Fruit fly (Drosophila melanogaster) whole organism, embryonic: Measurements from ENCODE around the gene Vha16-5.

Experiments used
- BtbVII ChIP-seq: fragments of 200-800 bp; sonication (Bioruptor generic); optimal IDR thresholded peaks from 3 replicates; lab custom pipeline; 2017; ENCODE audit warnings: missing biosample characterization, mild to moderate bottlenecking, missing genetic modification characterization
- CG10431 ChIP-seq: fragments of 200-800 bp; sonication (Bioruptor generic); optimal IDR thresholded peaks from 3 replicates; lab custom pipeline; 2018; ENCODE audit warnings: missing biosample characterization, mild to moderate bottlenecking, missing genetic modification characterization
- CG10565 ChIP-seq: fragments of 200-800 bp; sonication (Bioruptor generic); optimal IDR thresholded peaks from 3 replicates; lab custom pipeline; 2016; ENCODE audit warnings: missing biosample characterization, mild to moderate bottlenecking, missing genetic modification characterization
- CG10654 ChIP-seq: fragments of 200-800 bp; sonication (Bioruptor generic); optimal IDR thresholded peaks from 2 replicates; lab custom pipeline; 2016; ENCODE audit warnings: missing biosample characterization, missing genetic modification characterization
- CG11093 ChIP-seq: fragments of 200-800 bp; sonication (Bioruptor generic); IDR thresholded peaks from 3 replicates; pipeline ENCODE4 v1.3.6; 2022; ENCODE audit warnings: missing biosample characterization, missing genetic modification characterization
- CG11247 ChIP-seq: fragments of 200-800 bp; sonication (Bioruptor generic); IDR thresholded peaks from 2 replicates; pipeline ENCODE4 v1.3.6; 2022; ENCODE audit warnings: missing biosample characterization, missing genetic modification characterization
- CG11696 ChIP-seq: fragments of 200-800 bp; sonication (Bioruptor generic); IDR thresholded peaks from 2 replicates; pipeline ENCODE4 v1.3.6; 2022; ENCODE audit warnings: missing biosample characterization, missing genetic modification characterization
- CG12071 ChIP-seq: fragments of 200-800 bp; sonication (Bioruptor generic); optimal IDR thresholded peaks from 3 replicates; lab custom pipeline; 2018; ENCODE audit warnings: missing biosample characterization, mild to moderate bottlenecking, missing genetic modification characterization
- CG13287 ChIP-seq: fragments of 200-800 bp; sonication (Bioruptor generic); IDR thresholded peaks from 2 replicates; pipeline ENCODE4 v1.3.6; 2022; ENCODE audit warnings: missing biosample characterization, missing genetic modification characterization; ENCODE audit not compliant: partially characterized antibody
- CG17802 ChIP-seq: fragments of 200-800 bp; sonication (Bioruptor generic); optimal IDR thresholded peaks from 2 replicates; lab custom pipeline; 2018; ENCODE audit warnings: missing biosample characterization, mild to moderate bottlenecking, missing genetic modification characterization, moderate library complexity
- CG2129 ChIP-seq: fragments of 200-800 bp; sonication (Bioruptor generic); IDR thresholded peaks from 2 replicates; pipeline ENCODE4 v1.3.6; 2022; ENCODE audit warnings: missing biosample characterization, missing genetic modification characterization; ENCODE audit not compliant: partially characterized antibody
- CG2199 ChIP-seq: fragments of 200-800 bp; sonication (Bioruptor generic); IDR thresholded peaks from 3 replicates; pipeline ENCODE4 v1.3.6; 2022; ENCODE audit warnings: missing biosample characterization, missing genetic modification characterization
- CG3281 ChIP-seq: fragments of 200-800 bp; sonication (Bioruptor generic); optimal IDR thresholded peaks from 3 replicates; lab custom pipeline; 2017; ENCODE audit warnings: missing biosample characterization, mild to moderate bottlenecking, missing genetic modification characterization
- CG3995 ChIP-seq: fragments of 200-800 bp; sonication (Bioruptor generic); optimal IDR thresholded peaks from 3 replicates; lab custom pipeline; 2016; ENCODE audit warnings: missing biosample characterization, missing genetic modification characterization
- CG43689 ChIP-seq: fragments of 200-800 bp; sonication (Bioruptor generic); IDR thresholded peaks from 2 replicates; pipeline ENCODE4 v1.3.6; 2022; ENCODE audit warnings: missing biosample characterization, missing genetic modification characterization
- CG4424 ChIP-seq: fragments of 200-800 bp; sonication (Bioruptor generic); optimal IDR thresholded peaks from 3 replicates; lab custom pipeline; 2016; ENCODE audit warnings: missing biosample characterization, missing genetic modification characterization
- CG6683 ChIP-seq: fragments of 200-800 bp; sonication (Bioruptor generic); optimal IDR thresholded peaks from 2 replicates; lab custom pipeline; 2017; ENCODE audit warnings: missing biosample characterization, mild to moderate bottlenecking, missing genetic modification characterization, missing genetic modification reagents
- CG6689 ChIP-seq: fragments of 200-800 bp; sonication (Bioruptor generic); IDR thresholded peaks from 2 replicates; pipeline ENCODE4 v1.3.6; 2022; ENCODE audit warnings: missing biosample characterization, missing genetic modification characterization
- CG6813 ChIP-seq: fragments of 200-800 bp; sonication (Bioruptor generic); optimal IDR thresholded peaks from 2 replicates; lab custom pipeline; 2017; ENCODE audit warnings: missing biosample characterization, missing genetic modification characterization, mild to moderate bottlenecking, moderate library complexity, missing genetic modification reagents
- CG7271 ChIP-seq: fragments of 200-800 bp; sonication (Bioruptor generic); optimal IDR thresholded peaks from 2 replicates; lab custom pipeline; 2018; ENCODE audit warnings: missing biosample characterization, mild to moderate bottlenecking, missing genetic modification characterization, moderate library complexity
- CG7786 ChIP-seq: fragments of 200-800 bp; sonication (Bioruptor generic); optimal IDR thresholded peaks from 2 replicates; lab custom pipeline; 2016; ENCODE audit warnings: missing biosample characterization, missing genetic modification characterization
- CG8478 ChIP-seq: fragments of >200 bp; optimal IDR thresholded peaks from 2 replicates; lab custom pipeline; 2018
- CG9215 ChIP-seq: fragments of 200-800 bp; sonication (Bioruptor generic); IDR thresholded peaks from 2 replicates; pipeline ENCODE4 v1.3.6; 2022; ENCODE audit warnings: missing biosample characterization, missing genetic modification characterization
- D19A ChIP-seq: fragments of 200-800 bp; optimal IDR thresholded peaks from 3 replicates; lab custom pipeline; 2019; ENCODE audit warnings: missing biosample characterization, mild to moderate bottlenecking, missing genetic modification characterization, moderate library complexity
- Deaf1 ChIP-seq: fragments of 200-800 bp; optimal IDR thresholded peaks from 3 replicates; lab custom pipeline; 2019; ENCODE audit warnings: missing biosample characterization, mild to moderate bottlenecking, missing genetic modification characterization, moderate library complexity
- Dip3 ChIP-seq: fragments of 200-800 bp; sonication (Bioruptor generic); optimal IDR thresholded peaks from 3 replicates; lab custom pipeline; 2016; ENCODE audit warnings: missing biosample characterization, missing genetic modification characterization
- Dref ChIP-seq: fragments of 200-800 bp; sonication (Bioruptor generic); IDR thresholded peaks from 2 replicates; pipeline ENCODE4 v1.3.6; 2022; ENCODE audit warnings: missing biosample characterization, missing genetic modification characterization
- Hr3 ChIP-seq: fragments of 200-800 bp; sonication (Bioruptor generic); optimal IDR thresholded peaks from 3 replicates; lab custom pipeline; 2016; ENCODE audit warnings: missing biosample characterization, missing genetic modification characterization
- Mrtf ChIP-seq: fragments of 200-800 bp; sonication (Bioruptor generic); IDR thresholded peaks from 3 replicates; pipeline ENCODE4 v1.3.6; 2022; ENCODE audit warnings: missing biosample characterization, missing genetic modification characterization
- NC2α ChIP-seq: fragments of 200-800 bp; sonication (Bioruptor generic); optimal IDR thresholded peaks from 2 replicates; lab custom pipeline; 2016; ENCODE audit warnings: missing biosample characterization, missing genetic modification characterization
- Oli ChIP-seq: fragments of 200-800 bp; sonication (Bioruptor generic); optimal IDR thresholded peaks from 2 replicates; lab custom pipeline; 2018; ENCODE audit warnings: missing biosample characterization, mild to moderate bottlenecking, missing genetic modification characterization, moderate library complexity
- Sin3A ChIP-seq: fragments of >200 bp; optimal IDR thresholded peaks from 2 replicates; lab custom pipeline; 2018
- Sry-δ ChIP-seq: fragments of 200-800 bp; sonication (Bioruptor generic); optimal IDR thresholded peaks from 2 replicates; lab custom pipeline; 2016; ENCODE audit warnings: missing biosample characterization, missing genetic modification characterization
- Stat92E ChIP-seq, 3 experiments: fragments of >200 bp in 2 of 3; fragments of 200-800 bp in 1 of 3; sonication (Bioruptor generic) in 1 of 3; optimal IDR thresholded peaks; 2 replicates each; lab custom pipeline; 2017 to 2019; ENCODE audit warnings: missing biosample characterization in 3 of 3, missing genetic modification characterization in 3 of 3, mild to moderate bottlenecking in 1 of 3, moderate library complexity in 1 of 3
- aop ChIP-seq: fragments of 200-800 bp; sonication (Bioruptor generic); IDR thresholded peaks from 2 replicates; pipeline ENCODE4 v1.3.6; 2022; ENCODE audit warnings: missing biosample characterization, missing genetic modification characterization
- bcd ChIP-seq: fragments of 200-800 bp; sonication (Bioruptor generic); optimal IDR thresholded peaks from 2 replicates; lab custom pipeline; 2017; ENCODE audit warnings: missing biosample characterization, mild to moderate bottlenecking, missing genetic modification characterization
- chm ChIP-seq: fragments of 200-800 bp; sonication (Bioruptor generic); IDR thresholded peaks from 2 replicates; pipeline ENCODE4 v1.3.6; 2022; ENCODE audit warnings: missing biosample characterization, missing genetic modification characterization
- chn ChIP-seq: fragments of 200-800 bp; sonication (Bioruptor generic); optimal IDR thresholded peaks from 2 replicates; lab custom pipeline; 2016; ENCODE audit warnings: missing biosample characterization, missing genetic modification characterization
- crol ChIP-seq: fragments of 200-800 bp; sonication (Bioruptor generic); IDR thresholded peaks from 2 replicates; pipeline ENCODE4 v1.3.6; 2022; ENCODE audit warnings: missing biosample characterization, missing genetic modification characterization
- dimm ChIP-seq: fragments of 200-800 bp; sonication (Bioruptor generic); IDR thresholded peaks from 2 replicates; pipeline ENCODE4 v1.3.6; 2022; ENCODE audit warnings: missing biosample characterization, missing genetic modification characterization
- gcm2 ChIP-seq: fragments of 200-800 bp; sonication (Bioruptor generic); optimal IDR thresholded peaks from 2 replicates; lab custom pipeline; 2016; ENCODE audit warnings: missing biosample characterization, missing genetic modification characterization
- gro ChIP-seq: fragments of 200-800 bp; sonication (Bioruptor generic); optimal IDR thresholded peaks from 2 replicates; lab custom pipeline; 2016; ENCODE audit warnings: missing biosample characterization, missing genetic modification characterization
- gsb-n ChIP-seq: fragments of 200-800 bp; sonication (Bioruptor generic); optimal IDR thresholded peaks from 3 replicates; lab custom pipeline; 2018; ENCODE audit warnings: missing biosample characterization, mild to moderate bottlenecking, missing genetic modification characterization
- hth ChIP-seq: fragments of >200 bp; optimal IDR thresholded peaks from 2 replicates; lab custom pipeline; 2017; ENCODE audit warnings: inconsistent platforms
- inv ChIP-seq: fragments of 200-800 bp; sonication (Bioruptor generic); IDR thresholded peaks from 2 replicates; pipeline ENCODE4 v1.3.6; 2022; ENCODE audit warnings: missing biosample characterization, missing genetic modification characterization; ENCODE audit not compliant: partially characterized antibody
- lov ChIP-seq, 2 experiments: fragments of 200-800 bp in 1 of 2; fragments of >200 bp in 1 of 2; sonication (Bioruptor generic) in 1 of 2; IDR thresholded peaks in 1 of 2; optimal IDR thresholded peaks in 1 of 2; 2 replicates in 1 of 2; 3 replicates in 1 of 2; pipeline versions ENCODE4 v1.3.6 to Lab custom; 2017 to 2022; ENCODE audit warnings: missing biosample characterization in 1 of 2, missing genetic modification characterization in 1 of 2
- psq ChIP-seq: fragments of 200-800 bp; sonication (Bioruptor generic); optimal IDR thresholded peaks from 2 replicates; lab custom pipeline; 2017; ENCODE audit warnings: missing biosample characterization, missing genetic modification characterization
- schlank ChIP-seq: fragments of 200-800 bp; sonication (Bioruptor generic); optimal IDR thresholded peaks from 2 replicates; lab custom pipeline; 2018; ENCODE audit warnings: missing biosample characterization, mild to moderate bottlenecking, missing genetic modification characterization
- so ChIP-seq: fragments of 200-800 bp; sonication (Bioruptor generic); IDR thresholded peaks from 3 replicates; pipeline ENCODE4 v1.3.6; 2022; ENCODE audit warnings: missing biosample characterization, missing genetic modification characterization
- ttk ChIP-seq: fragments of 200-800 bp; sonication (Bioruptor generic); IDR thresholded peaks from 2 replicates; pipeline ENCODE4 v2.1.2; 2022; ENCODE audit warnings: missing biosample characterization, missing genetic modification characterization
- tup ChIP-seq: fragments of 200-800 bp; sonication (Bioruptor generic); optimal IDR thresholded peaks from 2 replicates; lab custom pipeline; 2016; ENCODE audit warnings: missing biosample characterization, mild to moderate bottlenecking, missing genetic modification characterization, moderate library complexity
- z ChIP-seq: fragments of 200-800 bp; sonication (Bioruptor generic); IDR thresholded peaks from 3 replicates; pipeline ENCODE4 v1.3.6; 2022; ENCODE audit warnings: missing biosample characterization, missing genetic modification characterization

The Vha16-5 gene

dm6 chr2L:10703281-10703680 lies 33.6 kb downstream of the Vha16-5 start, which contains the start of gene CG6415 (continued):
- TF ChIP-seq CG2129 (no peak), lov (optimal IDR thresholded peaks at IDR 0.05; lab: Kevin White, UChicago) (no peak), lov (GFP tag; IDR thresholded peaks at IDR 0.05; lab: Robert Waterston, UW) (no peak), psq (GFP tag; lab: Kevin White, UChicago) (no peak), Stat92E (GFP tag; optimal IDR thresholded peaks at IDR 0.05; lab: Kevin White, UChicago) (no peak), Deaf1 (tag; lab: Kevin White, UChicago) (no peak), CG6813 (GFP tag; lab: Kevin White, UChicago) (peak; percentile 59), gsb-n (tag; lab: Kevin White, UChicago) (peak; percentile 70), CG10654 (GFP tag; lab: Kevin White, UChicago) (peak; percentile 57), CG10565 (GFP tag; lab: Kevin White, UChicago) (no peak), CG11247 (GFP tag; lab: Robert Waterston, UW) (peak; percentile 70), CG3281 (GFP tag; lab: Kevin White, UChicago) (peak; percentile 76), CG9215 (GFP tag; lab: Robert Waterston, UW) (peak; percentile 67), crol (GFP tag; lab: Robert Waterston, UW) (0 out of 2 replicates have a peak, but pooled peaks have one; percentile 21), hth (no peak), gro (GFP tag; lab: Kevin White, UChicago) (peak; percentile 47), inv (no peak), z (GFP tag; lab: Robert Waterston, UW) (no peak), Oli (tag; lab: Kevin White, UChicago) (peak; percentile 78), CG17802 (tag; lab: Kevin White, UChicago) (peak; percentile 24), CG6689 (GFP tag; lab: Robert Waterston, UW) (peak; percentile 63), D19A (tag; lab: Kevin White, UChicago) (no peak), CG7786 (GFP tag; lab: Kevin White, UChicago) (peak; percentile 71), CG11696 (GFP tag; lab: Robert Waterston, UW) (peak; percentile 58; the same call in 1 of the 2 replicates), BtbVII (GFP tag; lab: Kevin White, UChicago) (peak; percentile 73), Mrtf (GFP tag; lab: Robert Waterston, UW) (peak; percentile 57; the same call in 2 of the 3 replicates), chn (GFP tag; lab: Kevin White, UChicago) (peak; percentile 52), gcm2 (no peak), Hr3 (GFP tag; lab: Kevin White, UChicago) (peak; percentile 60), CG6683 (GFP tag; lab: Kevin White, UChicago) (no peak), Sin3A (lab: Kevin White, UChicago) (no peak), so (GFP tag; lab: Robert Waterston, UW) (peak; percentile 76), CG10431 (GFP tag; lab: Kevin White, UChicago) (no peak), schlank (tag; lab: Kevin White, UChicago) (peak; percentile 25), Sry-δ (peak; percentile 42), CG3995 (peak; percentile 26), ttk (GFP tag; lab: Robert Waterston, UW) (peak; percentile 74), CG7271 (tag; lab: Kevin White, UChicago) (no peak), CG8478 (lab: Kevin White, UChicago) (no peak), CG43689 (GFP tag; lab: Robert Waterston, UW) (no peak), tup (peak; percentile 36), CG11093 (GFP tag; lab: Robert Waterston, UW) (peak; percentile 49; the same call in 1 of the 3 replicates), bcd (peak; percentile 78), NC2α (peak; percentile 47), CG13287 (no peak), Dip3 (GFP tag; lab: Kevin White, UChicago) (peak; percentile 63), CG2199 (GFP tag; lab: Robert Waterston, UW) (no peak), Dref (no peak), dimm (GFP tag; lab: Robert Waterston, UW) (no peak), CG4424 (peak; percentile 78), chm (GFP tag; lab: Robert Waterston, UW) (peak; percentile 61; the same call in 1 of the 2 replicates), aop (GFP tag; lab: Robert Waterston, UW) (0 out of 2 replicates have a peak, but pooled peaks have one; percentile 38), CG12071 (GFP tag; lab: Kevin White, UChicago) (peak; percentile 65)
